Fruit fly (Drosophila melanogaster) whole organism, embryonic: ENCODE data around the gene Upf2.

Experiments
- B-H2 ChIP-seq: fragments of 200-800 bp; sonication (Bioruptor generic); optimal IDR thresholded peaks from 2 replicates; lab custom pipeline; 2018; ENCODE audit warnings: missing biosample characterization, mild to moderate bottlenecking, missing genetic modification characterization
- Bdp1 ChIP-seq: fragments of 200-800 bp; sonication (Bioruptor generic); optimal IDR thresholded peaks from 3 replicates; lab custom pipeline; 2016; ENCODE audit warnings: missing biosample characterization, missing genetic modification characterization
- Bgb ChIP-seq: fragments of 200-800 bp; sonication (Bioruptor generic); IDR thresholded peaks from 2 replicates; pipeline ENCODE4 v1.3.6; 2022; ENCODE audit warnings: missing biosample characterization, missing genetic modification characterization; ENCODE audit not compliant: partially characterized antibody
- BtbVII ChIP-seq: fragments of 200-800 bp; sonication (Bioruptor generic); optimal IDR thresholded peaks from 3 replicates; lab custom pipeline; 2017; ENCODE audit warnings: missing biosample characterization, mild to moderate bottlenecking, missing genetic modification characterization
- CG10147 ChIP-seq: fragments of 200-800 bp; sonication (Bioruptor generic); optimal IDR thresholded peaks from 2 replicates; lab custom pipeline; 2019; ENCODE audit warnings: missing biosample characterization, mild to moderate bottlenecking, missing genetic modification characterization, moderate library complexity
- CG10543 ChIP-seq: fragments of 200-800 bp; sonication (Bioruptor generic); optimal IDR thresholded peaks from 3 replicates; lab custom pipeline; 2017; ENCODE audit warnings: missing biosample characterization, mild to moderate bottlenecking, missing genetic modification characterization, moderate library complexity
- CG10979 ChIP-seq: fragments of 200-800 bp; sonication (Bioruptor generic); optimal IDR thresholded peaks from 2 replicates; lab custom pipeline; 2018; ENCODE audit warnings: missing biosample characterization, mild to moderate bottlenecking, missing genetic modification characterization, moderate library complexity
- CG12659 ChIP-seq: fragments of 200-800 bp; sonication (Bioruptor generic); optimal IDR thresholded peaks from 3 replicates; lab custom pipeline; 2017; ENCODE audit warnings: mild to moderate bottlenecking, missing biosample characterization, missing genetic modification reagents, missing genetic modification characterization
- CG14014 ChIP-seq: fragments of 200-800 bp; sonication (Bioruptor generic); IDR thresholded peaks from 2 replicates; pipeline ENCODE4 v1.3.6; 2022; ENCODE audit warnings: missing biosample characterization, missing genetic modification characterization
- CG15479 ChIP-seq: fragments of 200-800 bp; sonication (Bioruptor generic); optimal IDR thresholded peaks from 3 replicates; lab custom pipeline; 2019; ENCODE audit warnings: missing biosample characterization, mild to moderate bottlenecking, missing genetic modification characterization, moderate library complexity
- CG16779 ChIP-seq: fragments of 200-800 bp; sonication (Bioruptor generic); IDR thresholded peaks from 2 replicates; pipeline ENCODE4 v1.3.6; 2022; ENCODE audit warnings: missing biosample characterization, missing genetic modification characterization
- CG17385 ChIP-seq: fragments of 200-800 bp; sonication (Bioruptor generic); optimal IDR thresholded peaks from 3 replicates; lab custom pipeline; 2018; ENCODE audit warnings: missing biosample characterization, mild to moderate bottlenecking, missing genetic modification characterization
- CG18599 ChIP-seq: fragments of 200-800 bp; sonication (Bioruptor generic); optimal IDR thresholded peaks from 3 replicates; lab custom pipeline; 2017; ENCODE audit warnings: missing biosample characterization, missing genetic modification characterization, mild to moderate bottlenecking, moderate library complexity, missing genetic modification reagents
- CG30403 ChIP-seq: fragments of 200-800 bp; sonication (Bioruptor generic); optimal IDR thresholded peaks from 3 replicates; lab custom pipeline; 2016; ENCODE audit warnings: missing biosample characterization, missing genetic modification characterization
- CG43689 ChIP-seq: fragments of 200-800 bp; sonication (Bioruptor generic); IDR thresholded peaks from 2 replicates; pipeline ENCODE4 v1.3.6; 2022; ENCODE audit warnings: missing biosample characterization, missing genetic modification characterization
- CG4404 ChIP-seq: fragments of 200-800 bp; sonication (Bioruptor generic); IDR thresholded peaks from 2 replicates; pipeline ENCODE4 v1.3.6; 2022; ENCODE audit warnings: missing biosample characterization, missing genetic modification characterization
- CG5180 ChIP-seq: fragments of 200-800 bp; sonication (Bioruptor generic); optimal IDR thresholded peaks from 3 replicates; lab custom pipeline; 2017; ENCODE audit warnings: missing biosample characterization, missing genetic modification characterization, mild to moderate bottlenecking, moderate library complexity, missing genetic modification reagents
- CG7271 ChIP-seq: fragments of 200-800 bp; sonication (Bioruptor generic); optimal IDR thresholded peaks from 2 replicates; lab custom pipeline; 2018; ENCODE audit warnings: missing biosample characterization, mild to moderate bottlenecking, missing genetic modification characterization, moderate library complexity
- CG7372 ChIP-seq: fragments of 200-800 bp; sonication (Bioruptor generic); IDR thresholded peaks from 2 replicates; pipeline ENCODE4 v1.3.6; 2022; ENCODE audit warnings: missing biosample characterization, missing genetic modification characterization
- CG8359 ChIP-seq: fragments of 200-800 bp; sonication (Bioruptor generic); optimal IDR thresholded peaks from 2 replicates; lab custom pipeline; 2017; ENCODE audit warnings: missing biosample characterization, mild to moderate bottlenecking, missing genetic modification characterization, borderline replicate concordance
- CG8944 ChIP-seq: fragments of 200-800 bp; sonication (Bioruptor generic); optimal IDR thresholded peaks from 3 replicates; lab custom pipeline; 2016; ENCODE audit warnings: missing biosample characterization, missing genetic modification characterization
- Dad ChIP-seq: fragments of 200-800 bp; sonication (Bioruptor generic); optimal IDR thresholded peaks from 3 replicates; lab custom pipeline; 2016; ENCODE audit warnings: missing biosample characterization, missing genetic modification characterization
- Dref ChIP-seq: fragments of 200-800 bp; sonication (Bioruptor generic); IDR thresholded peaks from 2 replicates; pipeline ENCODE4 v1.3.6; 2022; ENCODE audit warnings: missing biosample characterization, missing genetic modification characterization
- HLH54F ChIP-seq: fragments of 200-800 bp; sonication (Bioruptor generic); optimal IDR thresholded peaks from 3 replicates; lab custom pipeline; 2016; ENCODE audit warnings: missing biosample characterization, missing genetic modification characterization
- Hmr ChIP-seq: fragments of 200-800 bp; sonication (Bioruptor generic); optimal IDR thresholded peaks from 3 replicates; lab custom pipeline; 2017; ENCODE audit warnings: mild to moderate bottlenecking, missing biosample characterization, missing genetic modification reagents, missing genetic modification characterization
- Hr39 ChIP-seq: fragments of >200 bp; optimal IDR thresholded peaks from 2 replicates; lab custom pipeline; 2017
- Med ChIP-seq: fragments of 200-800 bp; sonication (Bioruptor generic); peaks from one replicate; lab custom pipeline; 2016; ENCODE audit warnings: missing biosample characterization, missing genetic modification characterization, mild to moderate bottlenecking, inconsistent platforms, moderate library complexity
- Scr ChIP-seq: fragments of 200-800 bp; sonication (Bioruptor generic); IDR thresholded peaks from 2 replicates; pipeline ENCODE4 v1.3.6; 2022; ENCODE audit warnings: missing biosample characterization, missing genetic modification characterization; ENCODE audit not compliant: partially characterized antibody
- Ssrp ChIP-seq: fragments of 200-800 bp; sonication (Bioruptor generic); optimal IDR thresholded peaks from 2 replicates; lab custom pipeline; 2018; ENCODE audit warnings: missing biosample characterization, mild to moderate bottlenecking, missing genetic modification characterization, moderate library complexity
- TFAM ChIP-seq: fragments of 200-800 bp; sonication (Bioruptor generic); optimal IDR thresholded peaks from 2 replicates; lab custom pipeline; 2017; ENCODE audit warnings: missing biosample characterization, missing genetic modification characterization, inconsistent platforms
- Trl ChIP-seq, 3 experiments: fragments of >200 bp in 2 of 3; fragments of 200-800 bp in 1 of 3; sonication (Bioruptor generic) in 1 of 3; optimal IDR thresholded peaks; 2 replicates in 1 of 3; 3 replicates in 2 of 3; lab custom pipeline; 2016 to 2017; ENCODE audit warnings: missing biosample characterization in 1 of 3, missing genetic modification characterization in 1 of 3
- Xbp1 ChIP-seq: fragments of 200-800 bp; sonication (Bioruptor generic); optimal IDR thresholded peaks from 3 replicates; lab custom pipeline; 2016; ENCODE audit warnings: missing biosample characterization, mild to moderate bottlenecking, missing genetic modification characterization
- ato ChIP-seq: fragments of 200-800 bp; sonication (Bioruptor generic); IDR thresholded peaks from 2 replicates; pipeline ENCODE4 v1.3.6; 2022; ENCODE audit warnings: missing biosample characterization, missing genetic modification characterization; ENCODE audit not compliant: partially characterized antibody
- br ChIP-seq: fragments of >200 bp; optimal IDR thresholded peaks from 2 replicates; lab custom pipeline; 2017
- bsh ChIP-seq, 2 experiments: fragments of 200-800 bp; sonication (Bioruptor generic); optimal IDR thresholded peaks; 2 replicates each; lab custom pipeline; 2017 to 2018; ENCODE audit warnings: mild to moderate bottlenecking in 2 of 2, missing biosample characterization in 2 of 2, missing genetic modification characterization in 2 of 2, moderate library complexity in 1 of 2
- chn ChIP-seq: fragments of 200-800 bp; sonication (Bioruptor generic); optimal IDR thresholded peaks from 2 replicates; lab custom pipeline; 2016; ENCODE audit warnings: missing biosample characterization, missing genetic modification characterization
- dmrt99B ChIP-seq: fragments of 200-800 bp; sonication (Bioruptor generic); optimal IDR thresholded peaks from 2 replicates; lab custom pipeline; 2018; ENCODE audit warnings: missing biosample characterization, mild to moderate bottlenecking, missing genetic modification characterization, moderate library complexity
- eyg ChIP-seq: fragments of 200-800 bp; sonication (Bioruptor generic); optimal IDR thresholded peaks from 3 replicates; lab custom pipeline; 2016; ENCODE audit warnings: missing biosample characterization, missing genetic modification characterization
- fd96Cb ChIP-seq: fragments of 200-800 bp; sonication (Bioruptor generic); optimal IDR thresholded peaks from 2 replicates; lab custom pipeline; 2018; ENCODE audit warnings: missing biosample characterization, mild to moderate bottlenecking, missing genetic modification characterization, moderate library complexity
- grau ChIP-seq: fragments of 200-800 bp; optimal IDR thresholded peaks from 3 replicates; lab custom pipeline; 2019; ENCODE audit warnings: missing biosample characterization, mild to moderate bottlenecking, missing genetic modification characterization, moderate library complexity
- ham ChIP-seq: fragments of 200-800 bp; sonication (Bioruptor generic); IDR thresholded peaks from 2 replicates; pipeline ENCODE4 v1.3.6; 2022; ENCODE audit warnings: missing biosample characterization, missing genetic modification characterization
- klu ChIP-seq: fragments of 200-800 bp; sonication (Bioruptor generic); IDR thresholded peaks from 2 replicates; pipeline ENCODE4 v1.3.6; 2022; ENCODE audit warnings: missing biosample characterization, missing genetic modification characterization
- mam ChIP-seq: fragments of 200-800 bp; sonication (Bioruptor generic); optimal IDR thresholded peaks from 3 replicates; lab custom pipeline; 2016; ENCODE audit warnings: missing biosample characterization, missing genetic modification characterization
- mirr ChIP-seq: fragments of 200-800 bp; sonication (Bioruptor generic); optimal IDR thresholded peaks from 3 replicates; lab custom pipeline; 2018; ENCODE audit warnings: missing biosample characterization, mild to moderate bottlenecking, missing genetic modification characterization
- pb ChIP-seq: fragments of 200-800 bp; sonication (Bioruptor generic); optimal IDR thresholded peaks from 3 replicates; lab custom pipeline; 2016; ENCODE audit warnings: missing biosample characterization, missing genetic modification characterization
- tap ChIP-seq: fragments of 200-800 bp; optimal IDR thresholded peaks from 3 replicates; lab custom pipeline; 2019; ENCODE audit warnings: missing biosample characterization, mild to moderate bottlenecking, missing genetic modification characterization, moderate library complexity
- trh ChIP-seq: fragments of 200-800 bp; sonication (Bioruptor generic); optimal IDR thresholded peaks from 2 replicates; lab custom pipeline; 2016; ENCODE audit warnings: missing biosample characterization, missing genetic modification characterization
- ttk ChIP-seq: fragments of 200-800 bp; sonication (Bioruptor generic); IDR thresholded peaks from 2 replicates; pipeline ENCODE4 v2.1.2; 2022; ENCODE audit warnings: missing biosample characterization, missing genetic modification characterization
- zfh1 ChIP-seq: fragments of 200-800 bp; sonication (Bioruptor generic); IDR thresholded peaks from 3 replicates; pipeline ENCODE4 v1.3.6; 2022; ENCODE audit warnings: missing biosample characterization, missing genetic modification characterization

The Upf2 gene

dm6 chrX:8061392-8062179, 13.7 kb downstream of the Upf2 start, which contains the start of gene mys (continued):
- TF ChIP-seq trh (GFP tag; lab: Kevin White, UChicago) (peak; percentile 44), CG8359 (GFP tag; lab: Kevin White, UChicago) (no peak), CG10979 (tag; lab: Kevin White, UChicago) (no peak), bsh (GFP tag; optimal IDR thresholded peaks at IDR 0.05; lab: Kevin White, UChicago) (peak; percentile 34 to 52), dmrt99B (tag; lab: Kevin White, UChicago) (no peak), Ssrp (tag; lab: Kevin White, UChicago) (no peak), Dad (GFP tag; lab: Kevin White, UChicago) (peak; percentile 74), TFAM (GFP tag; lab: Kevin White, UChicago) (no peak), eyg (GFP tag; lab: Kevin White, UChicago) (peak; percentile 71), B-H2 (GFP tag; lab: Kevin White, UChicago) (peak; percentile 67), CG17385 (peak; percentile 4), CG7372 (GFP tag; lab: Robert Waterston, UW) (peak; percentile 42; the same call in 1 of the 2 replicates), Hmr (GFP tag; lab: Kevin White, UChicago) (peak; percentile 90), fd96Cb (tag; lab: Kevin White, UChicago) (no peak), grau (tag; lab: Kevin White, UChicago) (peak; percentile 48), Dref (peak; percentile 95), CG14014 (GFP tag; lab: Robert Waterston, UW) (peak; percentile 62; the same call in 1 of the 2 replicates), CG16779 (GFP tag; lab: Robert Waterston, UW) (peak; percentile 71), Xbp1 (GFP tag; lab: Kevin White, UChicago) (peak; percentile 74), ttk (GFP tag; lab: Robert Waterston, UW) (peak; percentile 36; the same call in 1 of the 2 replicates), CG15479 (no peak), ham (GFP tag; lab: Robert Waterston, UW) (no peak), zfh1 (peak; percentile 81), br (lab: Kevin White, UChicago) (no peak), Trl (optimal IDR thresholded peaks at IDR 0.05; lab: Kevin White, UChicago) (no peak), Trl (GFP tag; optimal IDR thresholded peaks at IDR 0.05; lab: Kevin White, UChicago) (peak; percentile 61), CG5180 (GFP tag; lab: Kevin White, UChicago) (no peak), CG10147 (GFP tag; lab: Kevin White, UChicago) (no peak), CG43689 (GFP tag; lab: Robert Waterston, UW) (no peak), CG12659 (peak; percentile 92), Med (peak; percentile 98), mirr (GFP tag; lab: Kevin White, UChicago) (peak; percentile 43), klu (peak; percentile 64; the same call in 1 of the 2 replicates), CG4404 (peak; percentile 52), chn (GFP tag; lab: Kevin White, UChicago) (peak; percentile 71), mam (GFP tag; lab: Kevin White, UChicago) (peak; percentile 86), CG18599 (peak; percentile 73), CG7271 (tag; lab: Kevin White, UChicago) (no peak), tap (no peak), Bgb (GFP tag; lab: Robert Waterston, UW) (peak; percentile 98), Bdp1 (GFP tag; lab: Kevin White, UChicago) (peak; percentile 71), CG30403 (GFP tag; lab: Kevin White, UChicago) (peak; percentile 70), Hr39 (lab: Kevin White, UChicago) (no peak), CG10543 (GFP tag; lab: Kevin White, UChicago) (no peak), ato (GFP tag; lab: Robert Waterston, UW) (peak; percentile 90), Scr (GFP tag; lab: Robert Waterston, UW) (peak; percentile 92), CG8944 (GFP tag; lab: Kevin White, UChicago) (peak; percentile 75), pb (GFP tag; lab: Kevin White, UChicago) (peak; percentile 15), HLH54F (peak; percentile 84), BtbVII (GFP tag; lab: Kevin White, UChicago) (peak; percentile 73)
